Worm (Caenorhabditis elegans) whole organism, early embryonic: ENCODE data around the gene basl-1.
A peak's percentile ranks its signal among the peaks of the same experiment; 100 is the strongest.

ENCODE experiments used
- B0310.2 ChIP-seq: sonication (generic microtip); optimal IDR thresholded peaks from 2 replicates; lab custom pipeline; 2016; ENCODE audit warnings: mild to moderate bottlenecking, missing genetic modification characterization, missing compliant biosample characterization
- F13C5.2 ChIP-seq: sonication (generic microtip); optimal IDR thresholded peaks from 2 replicates; lab custom pipeline; 2017; ENCODE audit warnings: mild to moderate bottlenecking, missing genetic modification characterization, inconsistent platforms, missing compliant biosample characterization
- aly-1 ChIP-seq: sonication (generic microtip); optimal IDR thresholded peaks from 2 replicates; lab custom pipeline; 2016; ENCODE audit warnings: missing genetic modification characterization, missing compliant biosample characterization
- ama-1 ChIP-seq: fragments of 150-350 bp; optimal IDR thresholded peaks from 2 replicates; lab custom pipeline; 2014
- ceh-13 ChIP-seq: fragments of 200-800 bp; sonication (Bioruptor generic); optimal IDR thresholded peaks from 2 replicates; lab custom pipeline; 2018; ENCODE audit warnings: mild to moderate bottlenecking, missing genetic modification characterization, missing compliant biosample characterization
- ceh-36 ChIP-seq: sonication (generic microtip); optimal IDR thresholded peaks from 2 replicates; lab custom pipeline; 2016; ENCODE audit warnings: missing genetic modification characterization, inconsistent platforms, missing compliant biosample characterization
- ets-7 ChIP-seq: sonication (generic microtip); optimal IDR thresholded peaks from 2 replicates; lab custom pipeline; 2016; ENCODE audit warnings: missing genotype, missing genetic modification characterization, missing compliant biosample characterization
- flt-1 ChIP-seq: fragments of 200-800 bp; sonication (Bioruptor generic); IDR thresholded peaks from 2 replicates; pipeline ENCODE4 v1.3.6; 2022; ENCODE audit warnings: missing genetic modification characterization, missing compliant biosample characterization
- hmbx-1 ChIP-seq: sonication (generic microtip); optimal IDR thresholded peaks from 2 replicates; lab custom pipeline; 2016; ENCODE audit warnings: mild to moderate bottlenecking, missing genetic modification characterization, missing compliant biosample characterization
- hmg-4 ChIP-seq: fragments of 200-800 bp; sonication (Bioruptor generic); optimal IDR thresholded peaks from 2 replicates; lab custom pipeline; 2018; ENCODE audit warnings: mild to moderate bottlenecking, missing genetic modification characterization, missing compliant biosample characterization
- hnd-1 ChIP-seq: sonication (generic microtip); optimal IDR thresholded peaks from 2 replicates; lab custom pipeline; 2016; ENCODE audit warnings: missing genetic modification characterization, missing compliant biosample characterization
- pes-1 ChIP-seq: fragments of 200-800 bp; sonication (Bioruptor generic); IDR thresholded peaks from 2 replicates; pipeline ENCODE4 v1.3.6; 2022; ENCODE audit warnings: missing genetic modification reagents, missing genetic modification characterization, missing compliant biosample characterization
- scrt-1 ChIP-seq: fragments of 200-800 bp; sonication (Bioruptor generic); IDR thresholded peaks from 2 replicates; pipeline ENCODE4 v1.3.6; 2022; ENCODE audit warnings: missing genetic modification characterization, missing compliant biosample characterization
- sea-1 ChIP-seq: fragments of 200-800 bp; sonication (Bioruptor generic); conservative IDR thresholded peaks from 2 replicates; pipeline ENCODE4 v1.3.6; 2022; ENCODE audit warnings: missing genetic modification characterization, missing compliant biosample characterization
- tbx-11 ChIP-seq: fragments of 200-800 bp; sonication (Bioruptor generic); IDR thresholded peaks from 2 replicates; pipeline ENCODE4 v1.3.6; 2022; ENCODE audit warnings: missing genetic modification characterization, missing compliant biosample characterization
- tbx-37 ChIP-seq: fragments of 200-800 bp; sonication (Bioruptor generic); conservative IDR thresholded peaks from 2 replicates; pipeline ENCODE4 v1.3.6; 2022; ENCODE audit warnings: missing genetic modification reagents, missing genetic modification characterization, missing compliant biosample characterization
- tra-4 ChIP-seq: sonication (generic microtip); optimal IDR thresholded peaks from 2 replicates; lab custom pipeline; 2017; ENCODE audit warnings: missing genetic modification characterization, missing compliant biosample characterization

The basl-1 gene

DNA sequence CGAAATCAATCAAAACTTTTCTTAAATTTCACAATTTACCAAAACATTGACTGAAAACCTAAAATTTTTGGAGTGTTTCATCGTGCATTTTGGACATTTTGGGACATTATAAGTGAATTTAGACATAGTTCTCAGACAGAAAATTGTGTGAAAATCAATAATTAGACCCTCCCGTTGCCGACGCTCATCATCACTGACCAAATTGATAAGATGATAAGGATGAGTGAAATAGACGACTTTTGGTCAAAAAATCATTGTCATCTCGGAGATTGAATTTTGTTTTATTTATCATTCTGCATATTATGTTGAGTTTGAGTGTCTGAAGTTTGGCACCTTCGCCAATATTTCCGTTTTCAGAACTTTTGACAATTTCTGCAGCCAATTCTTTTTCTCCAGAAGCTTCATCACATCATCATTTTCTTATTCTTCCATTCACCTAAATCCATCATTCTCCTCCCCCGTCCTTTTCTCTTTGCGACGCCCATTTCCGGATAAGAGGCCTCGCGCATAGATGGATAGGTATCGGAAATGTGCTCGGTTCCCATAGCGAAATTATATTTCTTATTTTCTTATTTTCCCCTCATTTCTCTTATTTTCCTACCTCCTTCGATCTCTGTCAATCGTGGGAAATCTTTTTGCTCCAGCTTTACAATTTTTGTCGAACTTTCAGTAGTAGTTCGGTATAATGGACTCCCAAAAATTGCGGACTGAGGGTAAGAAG lies 3.0 kb upstream of the basl-1 start, which contains the start of gene bas-1:
TSS of gene bas-1 (plus strand) at position 671 of the 721 bp plus-strand sequence.
- TF ChIP-seq ceh-36 (tag; lab: Kevin White, UChicago) (no peak), ets-7 (tag; lab: Kevin White, UChicago) (no peak), tbx-11 (GFP tag; lab: Robert Waterston, UW) (no peak)

DNA sequence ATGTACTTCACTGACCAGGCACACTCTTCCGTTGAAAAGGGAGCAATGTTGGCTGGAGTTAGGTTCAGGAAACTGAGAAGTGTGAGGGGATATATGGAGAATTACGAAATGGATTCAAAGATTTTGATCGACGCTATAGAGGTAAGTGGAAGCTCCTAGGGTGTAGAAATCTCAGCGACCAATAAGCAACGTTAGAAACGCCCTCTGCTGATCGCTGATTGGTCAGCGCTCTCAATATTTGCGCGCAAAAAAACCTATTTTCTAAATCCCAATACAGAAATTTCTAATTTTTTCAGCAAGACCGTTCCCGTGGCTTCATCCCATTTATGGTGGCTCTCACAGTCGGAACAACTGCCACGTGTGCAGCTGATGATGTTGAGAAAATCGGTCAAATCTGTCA lies 927 bp downstream of the basl-1 start:
- no peak for TF ChIP-seq tbx-37 (GFP tag; lab: Robert Waterston, UW)
- TF ChIP-seq sea-1, result no peak
- no peak for TF ChIP-seq hmbx-1
- no peak for TF ChIP-seq pes-1 (GFP tag; lab: Robert Waterston, UW)
- TF ChIP-seq hmg-4, result no peak
- no peak for TF ChIP-seq ama-1
- no peak for TF ChIP-seq tbx-11 (GFP tag; lab: Robert Waterston, UW)
- TF ChIP-seq B0310.2 (tag; lab: Kevin White, UChicago), result no peak

DNA sequence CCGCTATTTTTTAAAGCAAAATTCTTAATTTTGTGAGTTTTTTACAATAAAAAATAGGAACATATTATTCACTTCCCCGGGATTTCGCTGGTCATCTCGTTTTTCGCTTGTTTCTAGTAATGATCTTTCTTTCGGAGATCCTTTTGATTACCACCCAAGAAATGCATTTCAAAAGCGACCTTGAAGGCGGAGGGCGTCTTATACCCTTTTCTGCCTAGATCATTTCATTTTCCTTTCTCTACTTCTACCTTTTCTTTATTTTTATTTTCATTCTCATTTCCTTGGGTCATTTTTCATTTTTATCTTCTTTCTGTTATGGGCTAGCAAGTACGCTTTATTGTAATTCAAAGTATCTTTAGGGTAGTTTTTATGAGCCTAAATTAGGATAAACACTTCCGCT lies 5.4 kb downstream of the basl-1 start:
- no peak for TF ChIP-seq hnd-1 (tag; lab: Kevin White, UChicago)
- TF ChIP-seq tbx-37 (GFP tag; lab: Robert Waterston, UW), result no peak
- no peak for TF ChIP-seq hmbx-1
- no peak for TF ChIP-seq F13C5.2 (tag; lab: Kevin White, UChicago)
- TF ChIP-seq tbx-11 (GFP tag; lab: Robert Waterston, UW), result no peak
- TF ChIP-seq scrt-1 (GFP tag; lab: Robert Waterston, UW), result no peak
- no peak for TF ChIP-seq ets-7 (tag; lab: Kevin White, UChicago)
- no peak for TF ChIP-seq ceh-13
- no peak for TF ChIP-seq B0310.2 (tag; lab: Kevin White, UChicago)
- no peak for TF ChIP-seq ama-1
- no peak for TF ChIP-seq sea-1
- TF ChIP-seq flt-1 (GFP tag; lab: Robert Waterston, UW), result no peak
- TF ChIP-seq hmg-4, result no peak
- no peak for TF ChIP-seq tra-4
- TF ChIP-seq aly-1, result no peak
- no peak for TF ChIP-seq ceh-36 (tag; lab: Kevin White, UChicago)

DNA sequence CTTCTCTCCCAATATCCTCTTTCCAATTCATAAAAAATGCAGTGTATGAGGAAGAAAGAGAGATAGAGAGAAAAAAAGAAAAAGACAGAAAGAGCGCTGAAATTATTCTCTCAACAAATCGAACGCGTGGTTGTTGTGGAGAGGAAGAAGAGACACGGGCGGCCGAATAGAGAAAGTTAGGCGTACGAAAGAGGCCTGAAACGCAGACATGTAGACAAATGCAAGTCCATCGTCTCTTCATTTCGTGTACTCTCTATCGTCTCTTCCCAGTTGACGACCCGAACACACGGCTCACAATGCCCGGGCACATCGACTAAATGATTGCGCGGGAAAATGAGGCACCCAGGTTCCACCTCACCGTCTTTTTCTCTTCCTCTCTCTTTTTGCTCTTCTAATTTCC lies 6.5 kb downstream of the basl-1 start:
- TF ChIP-seq ceh-36 (tag; lab: Kevin White, UChicago), result no peak
- TF ChIP-seq hmg-4, result peak; percentile 9
- TF ChIP-seq sea-1, result no peak
- TF ChIP-seq tbx-37 (GFP tag; lab: Robert Waterston, UW), result no peak
- TF ChIP-seq scrt-1 (GFP tag; lab: Robert Waterston, UW), result no peak
- TF ChIP-seq tra-4, result no peak
- TF ChIP-seq F13C5.2 (tag; lab: Kevin White, UChicago), result peak; percentile 8
- no peak for TF ChIP-seq flt-1 (GFP tag; lab: Robert Waterston, UW)
- no peak for TF ChIP-seq ama-1
- no peak for TF ChIP-seq aly-1
- TF ChIP-seq hmbx-1, result no peak

DNA sequence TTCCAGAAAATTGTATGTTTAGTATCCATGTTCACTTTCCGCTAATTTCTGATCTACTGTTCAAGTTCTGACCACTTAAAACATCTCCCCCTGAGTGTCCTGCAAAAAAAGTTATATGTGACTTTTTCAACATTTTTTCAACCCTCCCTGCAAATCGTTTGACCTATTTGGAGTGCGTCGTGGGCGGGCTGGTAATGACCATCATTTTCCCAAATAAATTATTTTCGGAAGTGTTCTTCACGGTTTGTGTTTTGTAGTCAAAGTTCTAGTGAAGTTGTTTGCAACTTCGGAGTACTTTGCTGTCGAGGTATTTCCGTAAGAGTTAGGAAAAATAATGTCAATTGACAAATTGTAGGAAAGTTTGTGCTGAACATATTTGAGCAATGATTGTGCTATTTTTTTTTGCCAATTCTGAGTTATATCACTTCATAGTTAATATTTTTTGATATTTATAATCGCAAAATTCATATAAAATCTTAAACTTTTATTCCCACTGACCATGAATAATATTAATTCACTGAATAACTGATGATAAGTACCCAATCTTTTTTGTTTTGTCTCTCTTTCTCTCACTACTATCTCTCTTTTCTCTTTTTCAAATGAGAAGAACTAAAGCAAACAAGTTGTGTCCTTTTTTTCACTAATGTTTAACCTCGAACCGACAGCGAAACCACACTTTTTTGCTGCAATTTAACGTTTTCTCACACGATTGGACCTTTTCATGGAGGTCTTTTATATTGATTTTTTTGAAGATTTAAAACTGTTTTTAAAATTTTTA lies 7.7 kb downstream of the basl-1 start:
- TF ChIP-seq ama-1 (no peak), tra-4 (no peak), ceh-13 (no peak), ets-7 (tag; lab: Kevin White, UChicago) (no peak), tbx-11 (GFP tag; lab: Robert Waterston, UW) (no peak), ceh-36 (tag; lab: Kevin White, UChicago) (no peak), scrt-1 (GFP tag; lab: Robert Waterston, UW) (no peak), pes-1 (GFP tag; lab: Robert Waterston, UW) (no peak), hmbx-1 (no peak)

DNA sequence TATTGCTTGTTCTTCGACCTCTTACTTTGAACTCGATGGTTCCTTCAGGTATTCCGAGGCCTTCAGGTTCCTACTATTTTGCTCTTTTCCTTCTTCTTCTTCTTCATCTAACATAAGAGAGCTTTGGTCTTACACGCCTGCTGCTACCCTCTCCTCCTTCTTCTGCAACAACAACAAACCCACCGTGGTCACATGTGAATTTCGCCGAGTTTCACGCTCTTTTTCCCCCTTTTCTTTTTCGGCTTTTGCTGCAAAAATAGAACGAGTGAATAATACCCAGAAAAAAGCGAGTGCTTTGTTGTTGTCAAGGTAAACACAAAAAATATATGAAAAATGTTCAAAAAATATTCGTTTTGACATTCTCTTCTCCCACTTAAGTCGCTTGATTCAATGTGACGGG lies 8.7 kb downstream of the basl-1 start:
- TF ChIP-seq aly-1 (no peak), hmbx-1 (no peak), flt-1 (GFP tag; lab: Robert Waterston, UW) (no peak), tbx-11 (GFP tag; lab: Robert Waterston, UW) (no peak), ama-1 (no peak), ets-7 (tag; lab: Kevin White, UChicago) (no peak), sea-1 (no peak), ceh-36 (tag; lab: Kevin White, UChicago) (no peak), ceh-13 (no peak), hnd-1 (tag; lab: Kevin White, UChicago) (no peak), hmg-4 (no peak), scrt-1 (GFP tag; lab: Robert Waterston, UW) (no peak), pes-1 (GFP tag; lab: Robert Waterston, UW) (no peak)

DNA sequence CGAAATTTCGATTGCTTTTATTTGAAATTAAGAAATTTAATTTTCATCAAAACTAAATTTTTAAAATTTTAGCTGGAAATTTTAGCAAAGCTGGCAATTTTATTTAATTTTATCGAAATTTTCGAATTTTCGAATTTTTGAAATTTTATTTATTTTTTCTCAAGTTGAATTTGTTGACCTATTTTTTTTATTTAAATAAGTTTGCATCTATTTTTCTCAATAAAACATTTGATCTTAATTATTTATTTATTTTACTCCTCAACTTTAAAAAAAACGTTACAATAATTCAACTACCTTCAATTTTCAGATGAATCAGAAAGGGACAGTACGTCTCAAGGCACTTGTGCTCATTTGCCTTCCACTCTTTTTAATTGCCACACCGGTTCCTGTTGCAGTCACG lies 10.1 kb downstream of the basl-1 start, which contains the start of gene daf-4:
TSS of gene daf-4 (plus strand) at position 301 of the 400 bp plus-strand sequence.
- no peak for TF ChIP-seq hmbx-1
- TF ChIP-seq aly-1, result no peak
- no peak for TF ChIP-seq sea-1
- no peak for TF ChIP-seq ceh-13
- TF ChIP-seq tbx-37 (GFP tag; lab: Robert Waterston, UW), result no peak
- no peak for TF ChIP-seq ama-1
- no peak for TF ChIP-seq ets-7 (tag; lab: Kevin White, UChicago)
- TF ChIP-seq hmg-4, result no peak
- TF ChIP-seq tra-4, result no peak
- no peak for TF ChIP-seq hnd-1 (tag; lab: Kevin White, UChicago)

DNA sequence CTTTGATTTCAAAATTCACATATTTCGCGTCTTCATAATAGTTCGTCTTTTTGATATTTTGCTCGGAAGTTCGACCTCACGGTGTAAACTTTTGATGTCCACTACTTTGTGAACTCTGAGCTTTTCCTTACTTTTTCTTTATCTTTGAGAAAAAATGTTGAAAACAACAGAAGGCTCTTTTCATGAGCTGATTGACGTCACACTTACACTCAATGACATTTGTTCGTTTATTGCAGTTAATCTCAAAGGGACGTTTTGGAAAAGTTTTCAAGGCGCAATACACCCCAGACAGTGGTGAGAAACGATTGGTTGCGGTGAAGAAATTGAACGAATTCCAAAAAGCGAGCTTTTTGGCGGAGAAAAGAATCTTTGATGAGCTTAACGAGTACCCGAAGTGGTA lies 14.5 kb downstream of the basl-1 start:
- TF ChIP-seq ets-7 (tag; lab: Kevin White, UChicago), result no peak
- no peak for TF ChIP-seq tbx-11 (GFP tag; lab: Robert Waterston, UW)
- no peak for TF ChIP-seq hnd-1 (tag; lab: Kevin White, UChicago)
- no peak for TF ChIP-seq aly-1
- TF ChIP-seq flt-1 (GFP tag; lab: Robert Waterston, UW), result no peak
- no peak for TF ChIP-seq pes-1 (GFP tag; lab: Robert Waterston, UW)
- no peak for TF ChIP-seq hmbx-1
- TF ChIP-seq tra-4, result no peak
- no peak for TF ChIP-seq ceh-36 (tag; lab: Kevin White, UChicago)
- TF ChIP-seq tbx-37 (GFP tag; lab: Robert Waterston, UW), result no peak
- TF ChIP-seq ama-1, result no peak
- TF ChIP-seq F13C5.2 (tag; lab: Kevin White, UChicago), result no peak
- TF ChIP-seq hmg-4, result no peak
- TF ChIP-seq sea-1, result no peak
- TF ChIP-seq B0310.2 (tag; lab: Kevin White, UChicago), result no peak
- no peak for TF ChIP-seq ceh-13
- TF ChIP-seq scrt-1 (GFP tag; lab: Robert Waterston, UW), result no peak
